Fruit fly (Drosophila melanogaster) whole organism, embryonic: ENCODE data around the gene CG3634.

Experiments used
- Atf3 ChIP-seq: fragments of 200-800 bp; sonication (Bioruptor generic); optimal IDR thresholded peaks from 3 replicates; lab custom pipeline; 2016; ENCODE audit warnings: missing biosample characterization, missing genetic modification characterization
- Bteb2 ChIP-seq: fragments of 200-800 bp; sonication (Bioruptor generic); optimal IDR thresholded peaks from 2 replicates; lab custom pipeline; 2016; ENCODE audit warnings: missing biosample characterization, missing genetic modification characterization
- CG10147 ChIP-seq: fragments of 200-800 bp; sonication (Bioruptor generic); optimal IDR thresholded peaks from 2 replicates; lab custom pipeline; 2019; ENCODE audit warnings: missing biosample characterization, mild to moderate bottlenecking, missing genetic modification characterization, moderate library complexity
- CG10209 ChIP-seq: fragments of 200-800 bp; sonication (Bioruptor generic); optimal IDR thresholded peaks from 3 replicates; lab custom pipeline; 2017; ENCODE audit warnings: missing biosample characterization, mild to moderate bottlenecking, missing genetic modification characterization, missing genetic modification reagents
- CG10654 ChIP-seq: fragments of 200-800 bp; sonication (Bioruptor generic); optimal IDR thresholded peaks from 2 replicates; lab custom pipeline; 2016; ENCODE audit warnings: missing biosample characterization, missing genetic modification characterization
- CG11085 ChIP-seq: fragments of 200-800 bp; sonication (Bioruptor generic); IDR thresholded peaks from 2 replicates; pipeline ENCODE4 v1.3.6; 2022; ENCODE audit warnings: missing biosample characterization, missing genetic modification characterization
- CG11560 ChIP-seq: fragments of 200-800 bp; sonication (Bioruptor generic); IDR thresholded peaks from 3 replicates; pipeline ENCODE4 v1.3.6; 2022; ENCODE audit warnings: missing biosample characterization, missing genetic modification characterization
- CG11695 ChIP-seq: fragments of 200-800 bp; sonication (Bioruptor generic); IDR thresholded peaks from 3 replicates; pipeline ENCODE4 v1.3.6; 2022; ENCODE audit warnings: missing biosample characterization, missing genetic modification characterization
- CG12236 ChIP-seq: fragments of 200-800 bp; sonication (Bioruptor generic); optimal IDR thresholded peaks from 2 replicates; lab custom pipeline; 2016; ENCODE audit warnings: missing biosample characterization, missing genetic modification characterization
- CG14667 ChIP-seq: fragments of 200-800 bp; sonication (Bioruptor generic); IDR thresholded peaks from 2 replicates; pipeline ENCODE4 v1.3.6; 2022; ENCODE audit warnings: missing biosample characterization, missing genetic modification characterization
- CG15073 ChIP-seq: fragments of 200-800 bp; sonication (Bioruptor generic); optimal IDR thresholded peaks from 2 replicates; lab custom pipeline; 2016; ENCODE audit warnings: missing biosample characterization, missing genetic modification characterization
- CG1602 ChIP-seq: fragments of 200-800 bp; sonication (Bioruptor generic); optimal IDR thresholded peaks from 3 replicates; lab custom pipeline; 2016; ENCODE audit warnings: missing biosample characterization, missing genetic modification characterization
- CG16813 ChIP-seq: fragments of 200-800 bp; sonication (Bioruptor generic); IDR thresholded peaks from 3 replicates; pipeline ENCODE4 v1.3.6; 2022; ENCODE audit warnings: missing biosample characterization, missing genetic modification characterization; ENCODE audit not compliant: partially characterized antibody
- CG17186 ChIP-seq: fragments of 200-800 bp; sonication (Bioruptor generic); optimal IDR thresholded peaks from 3 replicates; lab custom pipeline; 2017; ENCODE audit warnings: missing biosample characterization, missing genetic modification reagents, missing genetic modification characterization
- CG17802 ChIP-seq: fragments of 200-800 bp; sonication (Bioruptor generic); optimal IDR thresholded peaks from 2 replicates; lab custom pipeline; 2018; ENCODE audit warnings: missing biosample characterization, mild to moderate bottlenecking, missing genetic modification characterization, moderate library complexity
- CG2678 ChIP-seq: fragments of 200-800 bp; sonication (Bioruptor generic); optimal IDR thresholded peaks from 3 replicates; lab custom pipeline; 2019; ENCODE audit warnings: missing biosample characterization, mild to moderate bottlenecking, missing genetic modification characterization, moderate library complexity
- CG31365 ChIP-seq: fragments of 200-800 bp; sonication (Bioruptor generic); optimal IDR thresholded peaks from 2 replicates; lab custom pipeline; 2018; ENCODE audit warnings: missing biosample characterization, mild to moderate bottlenecking, missing genetic modification characterization
- CG42726 ChIP-seq: fragments of 200-800 bp; sonication (Bioruptor generic); IDR thresholded peaks from 2 replicates; pipeline ENCODE4 v1.3.6; 2022; ENCODE audit warnings: missing biosample characterization, missing genetic modification characterization; ENCODE audit not compliant: partially characterized antibody
- CG4360 ChIP-seq: fragments of 200-800 bp; sonication (Bioruptor generic); IDR thresholded peaks from 2 replicates; pipeline ENCODE4 v1.3.6; 2022; ENCODE audit warnings: missing biosample characterization, missing genetic modification characterization
- CG4404 ChIP-seq: fragments of 200-800 bp; sonication (Bioruptor generic); IDR thresholded peaks from 2 replicates; pipeline ENCODE4 v1.3.6; 2022; ENCODE audit warnings: missing biosample characterization, missing genetic modification characterization
- CG4617 ChIP-seq: fragments of 200-800 bp; sonication (Bioruptor generic); optimal IDR thresholded peaks from 3 replicates; lab custom pipeline; 2016; ENCODE audit warnings: missing biosample characterization, missing genetic modification characterization, borderline replicate concordance
- CG4730 ChIP-seq: fragments of 200-800 bp; sonication (Bioruptor generic); IDR thresholded peaks from 2 replicates; pipeline ENCODE4 v1.3.6; 2022; ENCODE audit warnings: missing biosample characterization, missing genetic modification characterization
- CG7271 ChIP-seq: fragments of 200-800 bp; sonication (Bioruptor generic); optimal IDR thresholded peaks from 2 replicates; lab custom pipeline; 2018; ENCODE audit warnings: missing biosample characterization, mild to moderate bottlenecking, missing genetic modification characterization, moderate library complexity
- CG7928 ChIP-seq: fragments of 200-800 bp; sonication (Bioruptor generic); optimal IDR thresholded peaks from 2 replicates; lab custom pipeline; 2017; ENCODE audit warnings: missing biosample characterization, mild to moderate bottlenecking, missing genetic modification characterization
- CG7987 ChIP-seq: fragments of 200-800 bp; sonication (Bioruptor generic); optimal IDR thresholded peaks from 2 replicates; lab custom pipeline; 2018; ENCODE audit warnings: missing biosample characterization, mild to moderate bottlenecking, missing genetic modification characterization, moderate library complexity
- CG8089 ChIP-seq: fragments of 200-800 bp; sonication (Bioruptor generic); optimal IDR thresholded peaks from 3 replicates; lab custom pipeline; 2016; ENCODE audit warnings: missing biosample characterization, missing genetic modification characterization
- CTCF ChIP-seq: fragments of 200-800 bp; sonication (Bioruptor generic); optimal IDR thresholded peaks from 2 replicates; lab custom pipeline; 2017; ENCODE audit warnings: missing biosample characterization, mild to moderate bottlenecking, missing genetic modification characterization, moderate library complexity
- Dfd ChIP-seq, 2 experiments: fragments of >200 bp; optimal IDR thresholded peaks; 2 replicates each; lab custom pipeline; 2017; ENCODE audit warnings: missing biosample characterization in 2 of 2, missing genetic modification characterization in 2 of 2
- Doc2 ChIP-seq: fragments of 200-800 bp; sonication (Bioruptor generic); IDR thresholded peaks from 2 replicates; pipeline ENCODE4 v1.3.6; 2022; ENCODE audit warnings: missing biosample characterization, missing genetic modification characterization
- Eip74EF ChIP-seq, 2 experiments: fragments of 200-800 bp in 1 of 2; fragments of >200 bp in 1 of 2; sonication (Bioruptor generic) in 1 of 2; optimal IDR thresholded peaks; 2 replicates each; lab custom pipeline; 2017 to 2019; ENCODE audit warnings: missing biosample characterization in 2 of 2, missing genetic modification characterization in 2 of 2, mild to moderate bottlenecking in 1 of 2, moderate library complexity in 1 of 2
- Poxn ChIP-seq: fragments of 200-800 bp; sonication (Bioruptor generic); IDR thresholded peaks from 2 replicates; pipeline ENCODE4 v1.3.6; 2022; ENCODE audit warnings: missing biosample characterization, missing genetic modification characterization
- Sry-δ ChIP-seq: fragments of 200-800 bp; sonication (Bioruptor generic); optimal IDR thresholded peaks from 2 replicates; lab custom pipeline; 2016; ENCODE audit warnings: missing biosample characterization, missing genetic modification characterization
- Ssrp ChIP-seq: fragments of 200-800 bp; sonication (Bioruptor generic); optimal IDR thresholded peaks from 2 replicates; lab custom pipeline; 2018; ENCODE audit warnings: missing biosample characterization, mild to moderate bottlenecking, missing genetic modification characterization, moderate library complexity
- Trl ChIP-seq, 3 experiments: fragments of >200 bp in 2 of 3; fragments of 200-800 bp in 1 of 3; sonication (Bioruptor generic) in 1 of 3; optimal IDR thresholded peaks; 2 replicates in 1 of 3; 3 replicates in 2 of 3; lab custom pipeline; 2016 to 2017; ENCODE audit warnings: missing biosample characterization in 1 of 3, missing genetic modification characterization in 1 of 3
- cato ChIP-seq: fragments of 200-800 bp; sonication (Bioruptor generic); optimal IDR thresholded peaks from 2 replicates; lab custom pipeline; 2016; ENCODE audit warnings: missing biosample characterization, missing genetic modification characterization, borderline replicate concordance
- chn ChIP-seq: fragments of 200-800 bp; sonication (Bioruptor generic); optimal IDR thresholded peaks from 2 replicates; lab custom pipeline; 2016; ENCODE audit warnings: missing biosample characterization, missing genetic modification characterization
- jumu ChIP-seq: fragments of 200-800 bp; sonication (Bioruptor generic); optimal IDR thresholded peaks from 3 replicates; lab custom pipeline; 2016; ENCODE audit warnings: missing biosample characterization, missing genetic modification characterization
- lab ChIP-seq: fragments of 200-800 bp; sonication (Bioruptor generic); optimal IDR thresholded peaks from 3 replicates; lab custom pipeline; 2017; ENCODE audit warnings: missing biosample characterization, missing genetic modification characterization, mild to moderate bottlenecking, moderate library complexity, missing genetic modification reagents
- lov ChIP-seq, 2 experiments: fragments of 200-800 bp in 1 of 2; fragments of >200 bp in 1 of 2; sonication (Bioruptor generic) in 1 of 2; IDR thresholded peaks in 1 of 2; optimal IDR thresholded peaks in 1 of 2; 2 replicates in 1 of 2; 3 replicates in 1 of 2; pipeline versions ENCODE4 v1.3.6 to Lab custom; 2017 to 2022; ENCODE audit warnings: missing biosample characterization in 1 of 2, missing genetic modification characterization in 1 of 2
- nmo ChIP-seq: fragments of 200-800 bp; sonication (Bioruptor generic); optimal IDR thresholded peaks from 2 replicates; lab custom pipeline; 2018; ENCODE audit warnings: missing biosample characterization, mild to moderate bottlenecking, missing genetic modification characterization, moderate library complexity
- pnt ChIP-seq: fragments of 200-800 bp; sonication (Bioruptor generic); optimal IDR thresholded peaks from 3 replicates; lab custom pipeline; 2016; ENCODE audit warnings: missing biosample characterization, missing genetic modification characterization
- schlank ChIP-seq: fragments of 200-800 bp; sonication (Bioruptor generic); optimal IDR thresholded peaks from 2 replicates; lab custom pipeline; 2018; ENCODE audit warnings: missing biosample characterization, mild to moderate bottlenecking, missing genetic modification characterization
- sr ChIP-seq: fragments of 200-800 bp; sonication (Bioruptor generic); IDR thresholded peaks from 3 replicates; pipeline ENCODE4 v1.3.6; 2022; ENCODE audit warnings: missing biosample characterization, missing genetic modification characterization
- unc-4 ChIP-seq: fragments of 200-800 bp; sonication (Bioruptor generic); IDR thresholded peaks from 2 replicates; pipeline ENCODE4 v1.3.6; 2022; ENCODE audit warnings: missing biosample characterization, missing genetic modification characterization; ENCODE audit not compliant: partially characterized antibody
- vfl ChIP-seq: fragments of 200-800 bp; sonication (Bioruptor generic); optimal IDR thresholded peaks from 2 replicates; lab custom pipeline; 2016; ENCODE audit warnings: missing biosample characterization, missing genetic modification characterization
- vnd ChIP-seq: fragments of 200-800 bp; sonication (Bioruptor generic); IDR thresholded peaks from 3 replicates; pipeline ENCODE4 v1.3.6; 2022; ENCODE audit warnings: missing biosample characterization, missing genetic modification characterization; ENCODE audit not compliant: partially characterized antibody
- wdn ChIP-seq: fragments of 200-800 bp; sonication (Bioruptor generic); IDR thresholded peaks from 2 replicates; pipeline ENCODE4 v1.3.6; 2022; ENCODE audit warnings: missing biosample characterization, missing genetic modification characterization
- yki ChIP-seq: fragments of >200 bp; optimal IDR thresholded peaks from 3 replicates; lab custom pipeline; 2018
- zen2 ChIP-seq: fragments of 200-800 bp; sonication (Bioruptor generic); IDR thresholded peaks from 3 replicates; pipeline ENCODE4 v1.3.6; 2022; ENCODE audit warnings: missing biosample characterization, missing genetic modification characterization; ENCODE audit not compliant: partially characterized antibody

Gene CG3634

DNA sequence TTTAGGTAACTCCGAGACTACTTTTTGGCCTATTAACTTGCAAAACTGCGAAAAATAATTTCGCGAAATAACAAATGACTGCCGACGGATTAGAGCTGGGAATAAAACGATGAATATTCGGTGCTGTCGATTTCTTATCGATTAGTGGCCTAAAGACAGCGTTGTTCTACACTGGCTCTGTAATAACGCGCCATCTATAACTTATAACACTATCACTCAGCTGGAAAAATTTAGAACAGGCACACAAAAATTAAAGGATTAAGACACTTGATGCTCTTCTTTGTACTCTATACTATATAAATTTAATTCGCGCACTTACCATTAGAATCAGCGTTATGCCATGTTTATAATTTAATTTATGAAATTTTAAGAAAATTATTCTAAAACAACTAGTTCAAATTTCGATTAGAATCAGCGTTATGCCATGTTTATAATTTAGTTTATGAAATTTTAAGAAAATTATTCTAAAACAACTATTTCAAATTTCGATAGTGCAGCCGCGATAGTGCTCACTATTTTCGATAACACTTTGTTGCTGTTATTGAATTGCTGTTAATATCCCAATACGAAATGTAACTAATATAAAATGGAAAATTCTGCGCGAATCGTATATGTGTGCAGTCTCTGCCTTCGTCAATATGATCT, 32.5 kb upstream of the CG3634 start, which contains the start of the genes CSN3 and CG11456 (continued):
- TF ChIP-seq CG17802 (tag; lab: Kevin White, UChicago) (peak; percentile 27), CG10654 (GFP tag; lab: Kevin White, UChicago) (peak; percentile 46), vfl (peak; percentile 55), CG15073 (GFP tag; lab: Kevin White, UChicago) (no peak), chn (GFP tag; lab: Kevin White, UChicago) (peak; percentile 47), CG2678 (no peak), CG11560 (tag; lab: Robert Waterston, UW) (peak; percentile 68; the same call in 1 of the 3 replicates), CG42726 (GFP tag; lab: Robert Waterston, UW) (no peak), yki (lab: Kevin White, UChicago) (no peak), CG4404 (GFP tag; lab: Robert Waterston, UW) (no peak), schlank (tag; lab: Kevin White, UChicago) (no peak), vnd (GFP tag; lab: Robert Waterston, UW) (peak; percentile 57; the same call in 2 of the 3 replicates), Sry-δ (peak; percentile 93), Atf3 (GFP tag; lab: Kevin White, UChicago) (peak; percentile 39), CG4730 (GFP tag; lab: Robert Waterston, UW) (peak; percentile 28; the same call in 1 of the 2 replicates), CG7987 (GFP tag; lab: Kevin White, UChicago) (peak; percentile 31), nmo (GFP tag; lab: Kevin White, UChicago) (peak; percentile 52), Dfd (GFP tag; optimal IDR thresholded peaks at IDR 0.05; lab: Kevin White, UChicago) (no peak), CG11695 (GFP tag; lab: Robert Waterston, UW) (no peak), CG16813 (GFP tag; lab: Robert Waterston, UW) (peak; percentile 67), unc-4 (GFP tag; lab: Robert Waterston, UW) (peak; percentile 70), jumu (GFP tag; lab: Kevin White, UChicago) (peak; percentile 60), sr (GFP tag; lab: Robert Waterston, UW) (no peak), CG14667 (GFP tag; lab: Robert Waterston, UW) (no peak), Ssrp (tag; lab: Kevin White, UChicago) (no peak), CG10147 (no peak), Poxn (GFP tag; lab: Robert Waterston, UW) (no peak), Doc2 (no peak), CG31365 (no peak), wdn (no peak), CG4360 (GFP tag; lab: Robert Waterston, UW) (no peak), Bteb2 (GFP tag; lab: Kevin White, UChicago) (peak; percentile 49), CG17186 (GFP tag; lab: Kevin White, UChicago) (peak; percentile 24), CG7271 (tag; lab: Kevin White, UChicago) (no peak), CG10209 (GFP tag; lab: Kevin White, UChicago) (no peak), CG12236 (no peak), CG11085 (no peak), CTCF (GFP tag; lab: Kevin White, UChicago) (peak; percentile 96), CG8089 (GFP tag; lab: Kevin White, UChicago) (no peak), lov (optimal IDR thresholded peaks at IDR 0.05; lab: Kevin White, UChicago) (no peak), lov (GFP tag; IDR thresholded peaks at IDR 0.05; lab: Robert Waterston, UW) (no peak), zen2 (GFP tag; lab: Robert Waterston, UW) (peak; percentile 38; the same call in 2 of the 3 replicates), CG7928 (no peak), cato (GFP tag; lab: Kevin White, UChicago) (no peak), Eip74EF (GFP tag; optimal IDR thresholded peaks at IDR 0.05; lab: Kevin White, UChicago) (no peak), CG1602 (GFP tag; lab: Kevin White, UChicago) (peak; percentile 21), Trl (optimal IDR thresholded peaks at IDR 0.05; lab: Kevin White, UChicago) (no peak), Trl (GFP tag; optimal IDR thresholded peaks at IDR 0.05; lab: Kevin White, UChicago) (peak; percentile 50), pnt (GFP tag; lab: Kevin White, UChicago) (peak; percentile 5), CG4617 (GFP tag; lab: Kevin White, UChicago) (peak; percentile 58), lab (GFP tag; lab: Kevin White, UChicago) (no peak)
